Worm (Caenorhabditis elegans) whole organism, midembryonic: Measurements from ENCODE around the gene plk-1.

ENCODE experiments used
- cog-1 ChIP-seq: sonication (generic microtip); optimal IDR thresholded peaks from 2 replicates; lab custom pipeline; 2016; ENCODE audit warnings: missing genetic modification characterization, missing compliant biosample characterization
- flt-1 ChIP-seq: fragments of 200-800 bp; sonication (Bioruptor generic); IDR thresholded peaks from 2 replicates; pipeline ENCODE4 v1.3.6; 2022; ENCODE audit warnings: missing genetic modification characterization, missing compliant biosample characterization
- klf-2 ChIP-seq: fragments of 200-800 bp; sonication (Bioruptor generic); conservative IDR thresholded peaks from 2 replicates; pipeline ENCODE4 v1.3.6; 2022; ENCODE audit warnings: missing genetic modification reagents, missing genetic modification characterization, missing compliant biosample characterization
- med-1 ChIP-seq: sonication (generic microtip); optimal IDR thresholded peaks from 2 replicates; lab custom pipeline; 2017; ENCODE audit warnings: missing genetic modification characterization, mild to moderate bottlenecking, missing compliant biosample characterization, antibody characterized with exemption, missing genetic modification reagents; ENCODE audit not compliant: insufficient read depth
- ref-1 ChIP-seq: fragments of 200-800 bp; sonication (Bioruptor generic); conservative IDR thresholded peaks from 2 replicates; pipeline ENCODE4 v1.3.6; 2022; ENCODE audit warnings: missing genetic modification reagents, missing genetic modification characterization, missing compliant biosample characterization
- tab-1 ChIP-seq: fragments of 200-800 bp; sonication (Bioruptor generic); IDR thresholded peaks from 2 replicates; pipeline ENCODE4 v1.3.6; 2022; ENCODE audit warnings: missing genetic modification characterization, missing compliant biosample characterization
- ztf-23 ChIP-seq: fragments of 200-800 bp; sonication (Bioruptor generic); IDR thresholded peaks from 2 replicates; pipeline ENCODE4 v1.3.6; 2022; ENCODE audit warnings: missing genetic modification reagents, missing genetic modification characterization, missing compliant biosample characterization
- ztf-29 ChIP-seq: fragments of 200-800 bp; sonication (Bioruptor generic); IDR thresholded peaks from 2 replicates; pipeline ENCODE4 v1.3.6; 2022; ENCODE audit warnings: missing genetic modification reagents, missing genetic modification characterization, missing compliant biosample characterization

ce11 chrIII:8051838-8052237 lies 49.3 kb upstream of the plk-1 start:
- TF ChIP-seq ref-1 (GFP tag; lab: Robert Waterston, UW) = no peak
- no peak for TF ChIP-seq cog-1 (tag; lab: Kevin White, UChicago)
- TF ChIP-seq flt-1 (GFP tag; lab: Robert Waterston, UW) = no peak
- TF ChIP-seq med-1 = no peak
- TF ChIP-seq ztf-23 (GFP tag; lab: Robert Waterston, UW) = no peak
- no peak for TF ChIP-seq tab-1 (GFP tag; lab: Robert Waterston, UW)
- TF ChIP-seq klf-2 = no peak
- no peak for TF ChIP-seq ztf-29 (GFP tag; lab: Robert Waterston, UW)
